Worm (Caenorhabditis elegans): ENCODE data around the gene daf-19.
A peak's percentile ranks its signal among the peaks of the same experiment; 100 is the strongest.

The daf-19 gene

DNA sequence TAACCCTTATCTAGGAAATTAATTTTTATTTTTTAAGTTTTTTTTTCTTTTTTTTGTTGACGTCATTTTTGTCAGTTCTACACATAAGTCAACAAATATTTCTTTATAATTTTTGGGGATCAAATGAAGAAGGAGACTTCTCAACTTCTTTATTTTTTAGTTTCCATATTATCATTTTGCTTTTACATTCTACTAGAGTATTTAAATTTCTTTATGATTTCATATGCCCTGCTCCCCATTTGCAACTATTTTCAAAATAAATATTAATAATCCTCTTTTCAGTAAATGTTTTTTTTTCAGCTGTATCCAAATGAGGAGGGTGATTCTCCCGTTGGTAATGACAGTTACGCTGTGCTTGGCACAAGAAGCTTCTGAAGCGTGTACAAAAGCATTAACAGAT lies 31.8 kb downstream of the daf-19 start, which contains the start of gene phg-1:
phg-1 (plus strand) TSS at position 301 of the 400 bp plus-strand sequence.
- TF ChIP-seq nhr-85 (tag): no peak
- TF ChIP-seq dsc-1 (tag; optimal IDR thresholded peaks at IDR 0.05): no peak
- no peak for TF ChIP-seq F16B12.6 (tag; optimal IDR thresholded peaks at IDR 0.05)
- no peak for TF ChIP-seq lin-14 (GFP tag; optimal IDR thresholded peaks at IDR 0.05)
- TF ChIP-seq nhr-20 (tag; optimal IDR thresholded peaks at IDR 0.05): no peak
- TF ChIP-seq elt-3 (tag; optimal IDR thresholded peaks at IDR 0.05): no peak
- TF ChIP-seq grh-1 (GFP tag; IDR thresholded peaks at IDR 0.05): no peak

DNA sequence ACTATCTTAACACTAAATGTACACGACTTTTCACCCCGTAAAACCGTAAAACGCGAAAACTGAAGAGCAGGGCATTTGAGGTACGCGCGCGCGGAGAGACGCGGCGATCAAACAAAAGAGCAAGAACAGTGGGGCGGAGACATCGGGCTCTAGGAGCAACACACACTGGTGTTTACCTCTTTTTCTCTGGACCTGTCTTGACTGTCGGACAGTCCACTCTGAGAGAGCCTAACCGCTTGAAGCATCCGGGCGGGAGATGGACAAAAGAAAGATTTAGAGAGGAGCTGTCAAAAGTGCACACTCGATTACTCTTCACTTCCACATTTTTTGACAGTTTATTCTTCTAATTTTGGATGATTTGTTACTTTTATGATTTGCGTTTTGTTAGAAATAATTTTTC lies 32.4 kb downstream of the daf-19 start:
- TF ChIP-seq unc-30 (tag; optimal IDR thresholded peaks at IDR 0.05) (no peak), jun-1 (tag; optimal IDR thresholded peaks at IDR 0.05) (no peak), nhr-76 (tag; optimal IDR thresholded peaks at IDR 0.05) (no peak), snpc-4 (tag; optimal IDR thresholded peaks at IDR 0.05) (no peak), hlh-17 (GFP tag; optimal IDR thresholded peaks at IDR 0.05; ENCODE audit: borderline replicate concordance) (no peak), mdl-1 (tag; optimal IDR thresholded peaks at IDR 0.05) (no peak), C04F5.9 (tag; optimal IDR thresholded peaks at IDR 0.05) (no peak), nhr-11 (tag; optimal IDR thresholded peaks at IDR 0.05) (no peak), unc-98 (GFP tag; IDR thresholded peaks at IDR 0.05) (no peak), tbx-2 (tag; optimal IDR thresholded peaks at IDR 0.05) (no peak), pag-3 (tag; optimal IDR thresholded peaks at IDR 0.05; ENCODE audit: borderline replicate concordance, insufficient read depth) (no peak), C34B4.2 (tag; optimal IDR thresholded peaks at IDR 0.05) (no peak), Y116A8C.19 (tag; optimal IDR thresholded peaks at IDR 0.05; ENCODE audit: borderline replicate concordance) (no peak), unc-62 (GFP tag; optimal IDR thresholded peaks at IDR 0.05) (no peak), lir-3 (tag; optimal IDR thresholded peaks at IDR 0.05; ENCODE audit: poor library complexity) (no peak), irx-1 (tag; optimal IDR thresholded peaks at IDR 0.05) (no peak)

DNA sequence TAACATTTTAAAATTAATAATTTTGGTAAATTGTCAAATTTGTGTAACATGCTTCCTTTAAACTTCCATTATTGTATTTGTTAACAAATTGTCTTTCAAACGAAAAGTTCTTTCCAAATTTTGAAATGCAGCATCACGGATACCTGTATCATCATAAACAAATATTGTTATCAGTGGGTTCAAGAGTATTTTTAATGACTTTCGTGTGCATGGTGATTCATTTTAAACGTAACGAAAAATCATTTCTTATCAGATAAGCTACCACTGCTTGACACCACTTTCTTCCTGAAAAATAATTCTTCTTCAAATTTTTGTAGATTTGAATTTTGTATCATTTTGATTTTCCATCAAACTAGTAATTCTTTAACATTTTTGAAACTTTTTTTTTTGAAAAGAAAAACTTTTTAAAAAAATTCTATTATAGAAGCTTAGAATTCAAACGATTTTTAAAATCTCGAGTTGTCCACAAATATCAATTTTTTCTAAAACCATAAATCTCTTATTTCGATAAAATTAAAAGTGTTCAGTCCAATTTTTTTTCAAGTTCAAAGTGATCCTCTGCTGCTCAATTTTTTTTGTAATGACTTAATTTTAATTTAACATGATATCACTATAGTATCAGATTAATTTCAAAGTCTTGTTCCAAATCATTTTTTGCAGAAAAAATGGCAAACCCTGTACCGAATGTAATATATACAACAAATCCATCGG lies 34.7 kb downstream of the daf-19 start, which contains the start of gene F27E5.9:
F27E5.9 (plus strand) TSS at position 661 of the 711 bp plus-strand sequence.
- no peak for TF ChIP-seq unc-62 (GFP tag; optimal IDR thresholded peaks at IDR 0.05)
- TF ChIP-seq nhr-19 (GFP tag; conservative IDR thresholded peaks at IDR 0.05): no peak
- TF ChIP-seq ets-5 (GFP tag; IDR thresholded peaks at IDR 0.05): no peak
- TF ChIP-seq unc-30 (tag; optimal IDR thresholded peaks at IDR 0.05): no peak
- TF ChIP-seq tbx-2 (tag; optimal IDR thresholded peaks at IDR 0.05): no peak
- no peak for TF ChIP-seq mep-1 (tag; optimal IDR thresholded peaks at IDR 0.05)
- TF ChIP-seq grh-1 (GFP tag; IDR thresholded peaks at IDR 0.05): no peak
- no peak for TF ChIP-seq snpc-4 (tag; optimal IDR thresholded peaks at IDR 0.05)
- TF ChIP-seq nhr-28 (tag; optimal IDR thresholded peaks at IDR 0.05): no peak
- TF ChIP-seq irx-1 (tag; optimal IDR thresholded peaks at IDR 0.05): no peak
- no peak for TF ChIP-seq nhr-71 (tag; optimal IDR thresholded peaks at IDR 0.05)
- TF ChIP-seq unc-98 (GFP tag; IDR thresholded peaks at IDR 0.05): no peak
- TF ChIP-seq ztf-4 (tag; optimal IDR thresholded peaks at IDR 0.05): no peak
- TF ChIP-seq elt-2 (tag; optimal IDR thresholded peaks at IDR 0.05): peak; percentile 92
- TF ChIP-seq C04F5.9 (tag; optimal IDR thresholded peaks at IDR 0.05): no peak
- no peak for TF ChIP-seq zip-4 (GFP tag; optimal IDR thresholded peaks at IDR 0.05)
- TF ChIP-seq vab-15 (tag; optimal IDR thresholded peaks at IDR 0.05): no peak
- peak; percentile 96 for TF ChIP-seq pqm-1 (tag; optimal IDR thresholded peaks at IDR 0.05)
- no peak for TF ChIP-seq efl-1 (optimal IDR thresholded peaks at IDR 0.05)
- peak in 1 of 2 experiments; percentile 78 for TF ChIP-seq efl-1 (GFP tag; optimal IDR thresholded peaks at IDR 0.05 in 1 of 2)
- TF ChIP-seq tlp-1 (tag; optimal IDR thresholded peaks at IDR 0.05): peak; percentile 80
- peak in 1 of 2 experiments; percentile 35 for TF ChIP-seq lin-35 (GFP tag; optimal IDR thresholded peaks at IDR 0.05)

Measured in whole organism, L1 larva.